Fruit fly (Drosophila melanogaster): Measurements from ENCODE around the gene Gbs-76A.

DNA sequence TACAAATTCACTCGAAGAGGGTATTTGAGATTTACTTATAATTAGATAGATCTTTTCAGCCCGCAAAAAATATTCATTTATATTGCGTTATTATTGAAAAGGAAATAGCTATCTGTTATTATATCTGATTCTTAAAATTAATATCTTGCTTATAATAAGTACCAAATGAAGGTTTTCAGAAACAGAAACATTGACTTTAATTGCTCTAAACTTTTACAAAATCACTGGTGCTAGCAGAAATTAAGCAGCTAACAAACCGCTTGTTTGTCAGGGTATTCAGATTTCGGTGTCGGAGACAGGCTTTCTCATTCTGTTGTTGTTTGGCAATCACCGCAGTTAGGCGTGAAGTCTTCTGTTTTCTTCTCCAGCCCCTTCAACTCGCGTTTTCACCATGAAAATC, 24.1 kb upstream of the Gbs-76A start:
- TF ChIP-seq kay (GFP tag; ENCODE audit: borderline replicate concordance) (no peak), ovo (GFP tag; optimal IDR thresholded peaks at IDR 0.05) (no peak), CG14711 (tag; optimal IDR thresholded peaks at IDR 0.05) (no peak), Hr96 (GFP tag; optimal IDR thresholded peaks at IDR 0.05) (no peak), CG7101 (tag; optimal IDR thresholded peaks at IDR 0.05) (no peak), CG5204 (GFP tag; optimal IDR thresholded peaks at IDR 0.05) (no peak), CG11617 (GFP tag; optimal IDR thresholded peaks at IDR 0.05) (no peak), cic (GFP tag; optimal IDR thresholded peaks at IDR 0.05) (no peak), cnc (optimal IDR thresholded peaks at IDR 0.05) (no peak), CG7045 (GFP tag; optimal IDR thresholded peaks at IDR 0.05) (no peak)
